Worm (Caenorhabditis elegans) whole organism, young adult: Measurements from ENCODE around the gene T14B4.5.

Source experiments
- B0336.3 ChIP-seq: fragments of 200-800 bp; sonication (Bioruptor generic); IDR thresholded peaks from 2 replicates; pipeline ENCODE4 v1.3.6; 2022; ENCODE audit warnings: missing genetic modification characterization, missing compliant biosample characterization
- C06A6.2 ChIP-seq: fragments of 200-800 bp; sonication (Bioruptor generic); conservative IDR thresholded peaks from 2 replicates; pipeline ENCODE4 v1.3.6; 2022; ENCODE audit warnings: missing genetic modification characterization, missing compliant biosample characterization
- C17E4.6 ChIP-seq: fragments of 200-800 bp; sonication (Bioruptor generic); IDR thresholded peaks from 2 replicates; pipeline ENCODE4 v1.3.6; 2022; ENCODE audit warnings: missing genetic modification reagents, missing genetic modification characterization, missing compliant biosample characterization
- F10E7.11 ChIP-seq: sonication (generic microtip); optimal IDR thresholded peaks from 2 replicates; lab custom pipeline; 2017; ENCODE audit warnings: mild to moderate bottlenecking, missing genetic modification characterization, moderate library complexity, missing compliant biosample characterization
- F22D6.2 ChIP-seq: sonication (generic microtip); optimal IDR thresholded peaks from 2 replicates; lab custom pipeline; 2016; ENCODE audit warnings: mild to moderate bottlenecking, missing genetic modification characterization, missing compliant biosample characterization
- F55B11.4 ChIP-seq: sonication (generic microtip); optimal IDR thresholded peaks from 2 replicates; lab custom pipeline; 2016; ENCODE audit warnings: missing compliant biosample characterization, missing genetic modification characterization, borderline replicate concordance; ENCODE audit not compliant: insufficient read depth
- Y56A3A.18 ChIP-seq: fragments of 200-800 bp; sonication (Bioruptor generic); IDR thresholded peaks from 2 replicates; pipeline ENCODE4 v1.3.6; 2022; ENCODE audit warnings: missing genetic modification reagents, missing genetic modification characterization, missing compliant biosample characterization
- ama-1 ChIP-seq, 3 experiments: fragments of 150-350 bp in 1 of 3; sonication (generic microtip) in 2 of 3; optimal IDR thresholded peaks; 2 replicates each; lab custom pipeline; 2014 to 2018; ENCODE audit warnings: missing biosample characterization in 2 of 3, missing genetic modification characterization in 2 of 3, missing genetic modification reagents in 2 of 3
- aptf-2 ChIP-seq: fragments of 200-800 bp; sonication (Bioruptor generic); conservative IDR thresholded peaks from 2 replicates; pipeline ENCODE4 v1.3.6; 2022; ENCODE audit warnings: missing genetic modification reagents, missing genetic modification characterization, missing compliant biosample characterization
- attf-3 ChIP-seq: fragments of 200-800 bp; sonication (Bioruptor generic); conservative IDR thresholded peaks from 2 replicates; pipeline ENCODE4 v1.3.6; 2022; ENCODE audit warnings: missing genetic modification reagents, missing genetic modification characterization, missing compliant biosample characterization
- attf-5 ChIP-seq: fragments of 200-800 bp; sonication (Bioruptor generic); optimal IDR thresholded peaks from 2 replicates; lab custom pipeline; 2018; ENCODE audit warnings: mild to moderate bottlenecking, missing genetic modification characterization, missing compliant biosample characterization
- ccch-3 ChIP-seq: fragments of 200-800 bp; sonication (Bioruptor generic); optimal IDR thresholded peaks from 2 replicates; lab custom pipeline; 2018; ENCODE audit warnings: mild to moderate bottlenecking, missing genetic modification characterization, missing compliant biosample characterization
- cebp-2 ChIP-seq: fragments of 200-800 bp; sonication (Bioruptor generic); IDR thresholded peaks from 2 replicates; pipeline ENCODE4 v1.3.6; 2022; ENCODE audit warnings: missing genetic modification characterization, missing compliant biosample characterization
- ceh-100 ChIP-seq: fragments of 200-800 bp; sonication (Bioruptor generic); IDR thresholded peaks from 2 replicates; pipeline ENCODE4 v1.3.6; 2022; ENCODE audit warnings: missing genetic modification reagents, missing genetic modification characterization, missing compliant biosample characterization
- ceh-27 ChIP-seq: fragments of 200-800 bp; sonication (Bioruptor generic); optimal IDR thresholded peaks from 2 replicates; lab custom pipeline; 2018; ENCODE audit warnings: mild to moderate bottlenecking, missing genetic modification characterization, moderate library complexity, missing compliant biosample characterization
- die-1 ChIP-seq: sonication (generic microtip); optimal IDR thresholded peaks from 2 replicates; lab custom pipeline; 2016; ENCODE audit warnings: missing genotype, mild to moderate bottlenecking, missing genetic modification characterization, missing compliant biosample characterization
- dpff-1 ChIP-seq: sonication (generic microtip); optimal IDR thresholded peaks from 2 replicates; lab custom pipeline; 2017; ENCODE audit warnings: mild to moderate bottlenecking, missing genetic modification characterization, missing compliant biosample characterization
- dpl-1 ChIP-seq: fragments of 150-350 bp; optimal IDR thresholded peaks from 2 replicates; lab custom pipeline; 2014; ENCODE audit warnings: missing biosample characterization, missing genetic modification reagents, missing genetic modification characterization
- fkh-3 ChIP-seq: sonication (generic microtip); optimal IDR thresholded peaks from 2 replicates; lab custom pipeline; 2016; ENCODE audit warnings: mild to moderate bottlenecking, missing genetic modification characterization, missing compliant biosample characterization
- hmg-20 ChIP-seq: fragments of 200-800 bp; sonication (Bioruptor generic); IDR thresholded peaks from 2 replicates; pipeline ENCODE4 v1.3.6; 2022; ENCODE audit warnings: missing genetic modification reagents, missing genetic modification characterization, missing compliant biosample characterization
- hrde-1 ChIP-seq: sonication (generic microtip); optimal IDR thresholded peaks from 2 replicates; lab custom pipeline; 2016; ENCODE audit warnings: missing genetic modification characterization, mild to moderate bottlenecking, missing compliant biosample characterization, moderate library complexity, missing genotype, missing genetic modification reagents, borderline replicate concordance
- lin-26 ChIP-seq: fragments of 200-800 bp; sonication (Bioruptor generic); IDR thresholded peaks from 2 replicates; pipeline ENCODE4 v1.3.6; 2022; ENCODE audit warnings: missing genetic modification reagents, missing genetic modification characterization, missing compliant biosample characterization
- lsy-27 ChIP-seq: sonication (generic microtip); optimal IDR thresholded peaks from 2 replicates; lab custom pipeline; 2017; ENCODE audit warnings: missing genetic modification characterization, mild to moderate bottlenecking, missing compliant biosample characterization, antibody characterized with exemption, missing genotype, borderline replicate concordance; ENCODE audit not compliant: insufficient read depth
- mxl-1 ChIP-seq: sonication (generic microtip); optimal IDR thresholded peaks from 2 replicates; lab custom pipeline; 2016; ENCODE audit warnings: missing genetic modification characterization, missing compliant biosample characterization
- nfya-2 ChIP-seq: fragments of 200-800 bp; sonication (Bioruptor generic); IDR thresholded peaks from 2 replicates; pipeline ENCODE4 v1.3.6; 2022; ENCODE audit warnings: missing genetic modification reagents, missing genetic modification characterization, missing compliant biosample characterization
- rcor-1 ChIP-seq: fragments of 200-800 bp; sonication (Bioruptor generic); IDR thresholded peaks from 2 replicates; pipeline ENCODE4 v1.3.6; 2022; ENCODE audit warnings: missing genetic modification reagents, missing genetic modification characterization, missing compliant biosample characterization
- rpc-1 ChIP-seq, 2 experiments: fragments of 150-350 bp in 1 of 2; sonication (generic microtip) in 1 of 2; optimal IDR thresholded peaks; 2 replicates each; lab custom pipeline; 2014 to 2018; ENCODE audit warnings: missing biosample characterization in 1 of 2, missing genetic modification characterization in 1 of 2, missing genetic modification reagents in 1 of 2, missing genotype in 1 of 2
- sdz-38 ChIP-seq: sonication (generic microtip); optimal IDR thresholded peaks from 2 replicates; lab custom pipeline; 2016; ENCODE audit warnings: missing genotype, missing genetic modification characterization, missing compliant biosample characterization
- sea-2 ChIP-seq: fragments of 200-800 bp; sonication (Bioruptor generic); IDR thresholded peaks from 2 replicates; pipeline ENCODE4 v1.3.6; 2022; ENCODE audit warnings: missing genetic modification characterization, missing compliant biosample characterization
- snpc-1.3 ChIP-seq: sonication (generic microtip); optimal IDR thresholded peaks from 2 replicates; lab custom pipeline; 2017; ENCODE audit warnings: missing genetic modification characterization, mild to moderate bottlenecking, missing compliant biosample characterization, antibody characterized with exemption, moderate library complexity, missing genotype, missing genetic modification reagents; ENCODE audit not compliant: insufficient read depth
- snpc-4 ChIP-seq, 5 experiments: fragments of 150-350 bp in 1 of 5; sonication (generic microtip) in 4 of 5; optimal IDR thresholded peaks; 2 replicates each; lab custom pipeline; 2014 to 2018; ENCODE audit warnings: missing genetic modification characterization in 5 of 5, missing biosample characterization in 3 of 5, antibody characterized with exemption in 2 of 5, mild to moderate bottlenecking in 2 of 5, missing compliant biosample characterization in 2 of 5, missing genotype in 2 of 5, moderate library complexity in 2 of 5, missing genetic modification reagents in 1 of 5
- unc-130 ChIP-seq: sonication (generic microtip); optimal IDR thresholded peaks from 2 replicates; lab custom pipeline; 2016; ENCODE audit warnings: missing genetic modification reagents, missing genetic modification characterization, missing compliant biosample characterization
- unc-62 ChIP-seq: fragments of 150-350 bp; optimal IDR thresholded peaks from 2 replicates; lab custom pipeline; 2014; ENCODE audit warnings: missing biosample characterization, missing genetic modification reagents, missing genetic modification characterization
- ztf-26 ChIP-seq: sonication (generic microtip); optimal IDR thresholded peaks from 2 replicates; lab custom pipeline; 2017; ENCODE audit warnings: missing genetic modification characterization, missing compliant biosample characterization

The T14B4.5 gene

DNA sequence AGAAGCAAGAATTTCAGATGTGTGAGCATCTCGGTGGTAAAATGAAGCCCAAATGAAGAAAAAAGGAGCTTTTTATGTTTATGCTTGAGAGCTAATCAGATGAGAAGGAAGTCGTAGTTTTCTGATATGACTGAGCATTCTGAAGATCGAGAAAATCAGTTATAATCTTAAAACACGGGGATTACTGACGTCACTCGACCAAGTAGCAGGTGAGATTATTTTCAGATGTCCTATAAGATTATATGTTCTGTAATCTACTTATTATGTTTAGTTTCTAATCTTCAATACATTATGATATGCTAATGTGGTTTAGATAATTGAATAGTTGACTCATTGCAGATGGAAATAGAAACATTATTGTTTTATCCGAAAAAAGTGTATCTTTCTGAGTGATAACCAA is 29.1 kb downstream of the T14B4.5 start, which contains the start of gene ins-14:
TSS of gene ins-14 (minus strand) at position 32 of the 400 bp plus-strand sequence.
- no peak for TF ChIP-seq attf-5 (GFP tag; lab: Kevin White, UChicago)
- no peak for TF ChIP-seq sdz-38 (tag; lab: Kevin White, UChicago)
- TF ChIP-seq die-1 (tag; lab: Kevin White, UChicago): no peak
- TF ChIP-seq dpl-1 (GFP tag; lab: Kevin White, UChicago): no peak
- no peak for TF ChIP-seq fkh-3
- TF ChIP-seq C17E4.6: no peak
- no peak for TF ChIP-seq sea-2 (GFP tag; lab: Robert Waterston, UW)
- TF ChIP-seq F22D6.2 (tag; lab: Kevin White, UChicago): no peak
- TF ChIP-seq lin-26 (GFP tag; lab: Robert Waterston, UW): no peak
- no peak for TF ChIP-seq rpc-1 (optimal IDR thresholded peaks at IDR 0.05; lab: Kevin White, UChicago)
- TF ChIP-seq rpc-1 (tag; optimal IDR thresholded peaks at IDR 0.05; lab: Kevin White, UChicago): no peak

- TF ChIP-seq C06A6.2 (GFP tag; lab: Robert Waterston, UW) (no peak), C17E4.6 (no peak), hmg-20 (GFP tag; lab: Robert Waterston, UW) (no peak), Y56A3A.18 (no peak), ceh-27 (GFP tag; lab: Kevin White, UChicago) (no peak), nfya-2 (GFP tag; lab: Robert Waterston, UW) (no peak), lsy-27 (no peak)
- TF ChIP-seq, all 124 proteins: peak for 0
These were observed 29.7 kb downstream of the T14B4.5 start, which contains the start of gene F41G3.5 for ce11 chrII:6746404-6746803. F41G3.5 (plus strand) TSS chrII:6746704.

- TF ChIP-seq B0336.3 (GFP tag; lab: Robert Waterston, UW) (no peak), ztf-26 (tag; lab: Kevin White, UChicago) (no peak), dpff-1 (tag; lab: Kevin White, UChicago) (no peak), aptf-2 (no peak), F55B11.4 (tag; lab: Kevin White, UChicago) (no peak), ama-1 (optimal IDR thresholded peaks at IDR 0.05; lab: Kevin White, UChicago) (no peak), ama-1 (GFP tag; optimal IDR thresholded peaks at IDR 0.05; lab: Kevin White, UChicago) (no peak), snpc-1.3 (tag; lab: Kevin White, UChicago) (no peak), cebp-2 (GFP tag; lab: Robert Waterston, UW) (no peak), snpc-4 (GFP tag; optimal IDR thresholded peaks at IDR 0.05; lab: Kevin White, UChicago) (no peak), snpc-4 (tag; optimal IDR thresholded peaks at IDR 0.05; lab: Kevin White, UChicago) (no peak), unc-62 (GFP tag; lab: Kevin White, UChicago) (no peak), F10E7.11 (tag; lab: Kevin White, UChicago) (no peak), attf-3 (GFP tag; lab: Robert Waterston, UW) (no peak), hrde-1 (no peak), lin-26 (GFP tag; lab: Robert Waterston, UW) (no peak), unc-130 (GFP tag; lab: Kevin White, UChicago) (no peak), rcor-1 (no peak)
These were observed 32.8 kb downstream of the T14B4.5 start, which contains the start of gene F41G3.10 for ce11 chrII:6749422-6749821. F41G3.10 (minus strand) TSS chrII:6749522.

ce11 chrII:6750929-6751328 is 34.3 kb downstream of the T14B4.5 start, which contains the start of gene F41G3.20:
F41G3.20 (minus strand) TSS chrII:6751029.
- TF ChIP-seq mxl-1 (tag; lab: Kevin White, UChicago) (no peak), C17E4.6 (no peak), ceh-100 (GFP tag; lab: Robert Waterston, UW) (no peak), ccch-3 (GFP tag; lab: Kevin White, UChicago) (no peak)
